Worm (Caenorhabditis elegans) whole organism, midembryonic: ENCODE data around the gene F13D11.4.

Experiments used
- T22C8.4 ChIP-seq: fragments of 200-800 bp; sonication (Bioruptor generic); IDR thresholded peaks from 2 replicates; pipeline ENCODE4 v1.3.6; 2022; ENCODE audit warnings: missing genetic modification characterization, missing compliant biosample characterization
- cog-1 ChIP-seq: sonication (generic microtip); optimal IDR thresholded peaks from 2 replicates; lab custom pipeline; 2016; ENCODE audit warnings: missing genetic modification characterization, missing compliant biosample characterization
- flt-1 ChIP-seq: fragments of 200-800 bp; sonication (Bioruptor generic); IDR thresholded peaks from 2 replicates; pipeline ENCODE4 v1.3.6; 2022; ENCODE audit warnings: missing genetic modification characterization, missing compliant biosample characterization
- klf-2 ChIP-seq: fragments of 200-800 bp; sonication (Bioruptor generic); conservative IDR thresholded peaks from 2 replicates; pipeline ENCODE4 v1.3.6; 2022; ENCODE audit warnings: missing genetic modification reagents, missing genetic modification characterization, missing compliant biosample characterization
- med-1 ChIP-seq: sonication (generic microtip); optimal IDR thresholded peaks from 2 replicates; lab custom pipeline; 2017; ENCODE audit warnings: missing genetic modification characterization, mild to moderate bottlenecking, missing compliant biosample characterization, antibody characterized with exemption, missing genetic modification reagents; ENCODE audit not compliant: insufficient read depth
- ref-1 ChIP-seq: fragments of 200-800 bp; sonication (Bioruptor generic); conservative IDR thresholded peaks from 2 replicates; pipeline ENCODE4 v1.3.6; 2022; ENCODE audit warnings: missing genetic modification reagents, missing genetic modification characterization, missing compliant biosample characterization
- tab-1 ChIP-seq: fragments of 200-800 bp; sonication (Bioruptor generic); IDR thresholded peaks from 2 replicates; pipeline ENCODE4 v1.3.6; 2022; ENCODE audit warnings: missing genetic modification characterization, missing compliant biosample characterization
- ztf-29 ChIP-seq: fragments of 200-800 bp; sonication (Bioruptor generic); IDR thresholded peaks from 2 replicates; pipeline ENCODE4 v1.3.6; 2022; ENCODE audit warnings: missing genetic modification reagents, missing genetic modification characterization, missing compliant biosample characterization

DNA sequence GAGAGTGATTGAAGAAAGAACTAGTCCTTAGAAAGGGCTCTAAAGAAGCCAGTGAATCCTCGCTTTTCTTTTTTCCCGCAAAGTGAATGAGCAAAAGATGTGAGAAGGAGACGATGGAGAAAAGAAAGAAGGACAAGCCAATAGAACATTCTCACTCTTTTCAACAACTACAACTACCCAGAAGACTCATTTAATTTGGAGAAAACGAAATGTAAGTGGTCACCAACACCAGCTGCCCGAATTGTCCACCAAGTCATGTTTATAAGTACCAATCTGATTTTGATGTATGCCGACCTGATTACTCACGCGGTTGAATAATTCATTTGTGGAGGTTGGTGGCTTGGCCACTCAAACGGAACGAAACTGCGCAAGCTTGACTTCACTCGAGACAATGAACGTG is 32.0 kb downstream of the F13D11.4 start:
- no peak for TF ChIP-seq med-1 (GFP tag; lab: Kevin White, UChicago)
- no peak for TF ChIP-seq klf-2 (GFP tag; lab: Robert Waterston, UW)
- no peak for TF ChIP-seq cog-1 (tag; lab: Kevin White, UChicago)
- TF ChIP-seq tab-1 (GFP tag; lab: Robert Waterston, UW), result no peak
- no peak for TF ChIP-seq ztf-29 (GFP tag; lab: Robert Waterston, UW)
- TF ChIP-seq flt-1 (GFP tag; lab: Robert Waterston, UW), result no peak
- TF ChIP-seq ref-1 (GFP tag; lab: Robert Waterston, UW), result no peak
- no peak for TF ChIP-seq T22C8.4
